Fruit fly (Drosophila melanogaster): ENCODE results near the gene CG10979.

dm6 chr3R:5772433-5772832, 22.1 kb upstream of the CG10979 start:
- no peak for TF ChIP-seq Jra (GFP tag; optimal IDR thresholded peaks at IDR 0.05)
- TF ChIP-seq foxo (GFP tag; optimal IDR thresholded peaks at IDR 0.05): no peak
- TF ChIP-seq psq (GFP tag; optimal IDR thresholded peaks at IDR 0.05): no peak
- TF ChIP-seq ey (GFP tag; optimal IDR thresholded peaks at IDR 0.05): no peak
- no peak for TF ChIP-seq br (GFP tag; optimal IDR thresholded peaks at IDR 0.05)
- no peak for TF ChIP-seq sage (GFP tag; optimal IDR thresholded peaks at IDR 0.05)
- TF ChIP-seq Hr78 (GFP tag; optimal IDR thresholded peaks at IDR 0.05): no peak

Data from whole organism, wandering third instar larva.